Worm (Caenorhabditis elegans): ENCODE results near the gene C14B1.3.

ce11 chrIII:3675480-3675879 is 27.9 kb upstream of the C14B1.3 start:
- no peak for TF ChIP-seq nhr-11 (tag; optimal IDR thresholded peaks at IDR 0.05)
- no peak for TF ChIP-seq elt-2 (tag; optimal IDR thresholded peaks at IDR 0.05)
- no peak for TF ChIP-seq elt-3 (tag; optimal IDR thresholded peaks at IDR 0.05)
- TF ChIP-seq pqm-1 (tag; optimal IDR thresholded peaks at IDR 0.05) = no peak
- no peak for TF ChIP-seq lin-39 (tag; optimal IDR thresholded peaks at IDR 0.05)
- no peak for TF ChIP-seq ztf-11 (tag; optimal IDR thresholded peaks at IDR 0.05)
- TF ChIP-seq aly-2 (tag; optimal IDR thresholded peaks at IDR 0.05) = no peak
- TF ChIP-seq nhr-77 (tag; optimal IDR thresholded peaks at IDR 0.05) = no peak
- no peak for TF ChIP-seq ama-1 (optimal IDR thresholded peaks at IDR 0.05)
- TF ChIP-seq ztf-4 (tag; optimal IDR thresholded peaks at IDR 0.05) = no peak
- no peak for TF ChIP-seq pha-4 (tag; optimal IDR thresholded peaks at IDR 0.05)
- no peak for TF ChIP-seq nhr-25 (tag; optimal IDR thresholded peaks at IDR 0.05)
- TF ChIP-seq hmg-11 (tag; optimal IDR thresholded peaks at IDR 0.05) = no peak

Data from whole organism, L3 larva.